Fruit fly (Drosophila melanogaster) whole organism, prepupa: Measurements from ENCODE around the gene phu.

Experiments used
- CG1621 ChIP-seq: fragments of 200-800 bp; sonication (Bioruptor generic); optimal IDR thresholded peaks from 3 replicates; lab custom pipeline; 2018; ENCODE audit warnings: missing biosample characterization, mild to moderate bottlenecking, missing genetic modification characterization
- CG16779 ChIP-seq: fragments of 200-800 bp; sonication (Bioruptor generic); optimal IDR thresholded peaks from 3 replicates; lab custom pipeline; 2017; ENCODE audit warnings: missing biosample characterization, mild to moderate bottlenecking, missing genetic modification characterization
- CG6163 ChIP-seq: fragments of 200-800 bp; sonication (Bioruptor generic); IDR thresholded peaks from 3 replicates; pipeline ENCODE4 v1.3.6; 2022; ENCODE audit warnings: missing biosample characterization, missing genetic modification characterization
- CG6792 ChIP-seq: fragments of 200-800 bp; sonication (Bioruptor generic); optimal IDR thresholded peaks from 3 replicates; lab custom pipeline; 2016; ENCODE audit warnings: missing biosample characterization, missing genetic modification characterization
- CG6854 ChIP-seq: fragments of 200-800 bp; sonication (Bioruptor generic); optimal IDR thresholded peaks from 2 replicates; lab custom pipeline; 2017; ENCODE audit warnings: missing biosample characterization, mild to moderate bottlenecking, missing genetic modification characterization
- CG7368 ChIP-seq: fragments of 200-800 bp; sonication (Bioruptor generic); optimal IDR thresholded peaks from 3 replicates; lab custom pipeline; 2016; ENCODE audit warnings: missing biosample characterization, missing genetic modification characterization
- CG8119 ChIP-seq: fragments of 200-800 bp; sonication (Bioruptor generic); IDR thresholded peaks from 3 replicates; pipeline ENCODE4 v1.3.6; 2022; ENCODE audit warnings: missing biosample characterization, missing genetic modification characterization
- Gug ChIP-seq: fragments of 200-800 bp; sonication (Bioruptor generic); IDR thresholded peaks from 2 replicates; pipeline ENCODE4 v1.3.6; 2022; ENCODE audit warnings: missing biosample characterization, missing genetic modification characterization
- Lpt ChIP-seq: fragments of 200-800 bp; sonication (Bioruptor generic); optimal IDR thresholded peaks from 3 replicates; lab custom pipeline; 2016; ENCODE audit warnings: missing biosample characterization, missing genetic modification characterization
- dsx ChIP-seq: fragments of 200-800 bp; optimal IDR thresholded peaks from 3 replicates; lab custom pipeline; 2019; ENCODE audit warnings: missing biosample characterization, mild to moderate bottlenecking, missing genetic modification characterization, moderate library complexity; ENCODE audit not compliant: poor library complexity, severe bottlenecking
- fd59A ChIP-seq: fragments of 200-800 bp; sonication (Bioruptor generic); optimal IDR thresholded peaks from 2 replicates; lab custom pipeline; 2017; ENCODE audit warnings: missing biosample characterization, mild to moderate bottlenecking, missing genetic modification characterization, missing genetic modification reagents
- fd85E ChIP-seq: fragments of 200-800 bp; sonication (Bioruptor generic); optimal IDR thresholded peaks from 3 replicates; lab custom pipeline; 2016; ENCODE audit warnings: missing biosample characterization, missing genetic modification characterization
- topi ChIP-seq: fragments of 200-800 bp; sonication (Bioruptor generic); optimal IDR thresholded peaks from 3 replicates; lab custom pipeline; 2016; ENCODE audit warnings: missing biosample characterization, missing genetic modification characterization

dm6 chr3R:9496748-9497147 is 2.1 kb downstream of the phu start:
- TF ChIP-seq CG16779 (tag; lab: Kevin White, UChicago) (no peak), fd85E (GFP tag; lab: Kevin White, UChicago) (no peak), CG6792 (GFP tag; lab: Kevin White, UChicago) (peak; percentile 15), Gug (GFP tag; lab: Robert Waterston, UW) (no peak), CG6854 (GFP tag; lab: Kevin White, UChicago) (no peak), Lpt (GFP tag; lab: Kevin White, UChicago) (no peak), fd59A (GFP tag; lab: Kevin White, UChicago) (no peak), CG8119 (GFP tag; lab: Robert Waterston, UW) (no peak), topi (GFP tag; lab: Kevin White, UChicago) (peak; percentile 53), CG1621 (no peak), dsx (no peak), CG7368 (GFP tag; lab: Kevin White, UChicago) (no peak), CG6163 (GFP tag; lab: Robert Waterston, UW) (no peak)
